Fruit fly (Drosophila melanogaster) whole organism, embryonic: ENCODE results near the gene CG3513.
A peak's percentile ranks its signal among the peaks of the same experiment; 100 is the strongest.

Source experiments
- Asciz ChIP-seq: fragments of 200-800 bp; sonication (Bioruptor generic); optimal IDR thresholded peaks from 2 replicates; lab custom pipeline; 2017; ENCODE audit warnings: missing biosample characterization, mild to moderate bottlenecking, missing genetic modification characterization, missing genetic modification reagents
- Bdp1 ChIP-seq: fragments of 200-800 bp; sonication (Bioruptor generic); optimal IDR thresholded peaks from 3 replicates; lab custom pipeline; 2016; ENCODE audit warnings: missing biosample characterization, missing genetic modification characterization
- CG1024 ChIP-seq: fragments of 200-800 bp; sonication (Bioruptor generic); IDR thresholded peaks from 2 replicates; pipeline ENCODE4 v1.3.6; 2022; ENCODE audit warnings: missing biosample characterization, missing genetic modification characterization
- CG10462 ChIP-seq: fragments of 200-800 bp; sonication (Bioruptor generic); optimal IDR thresholded peaks from 2 replicates; lab custom pipeline; 2016; ENCODE audit warnings: missing biosample characterization, missing genetic modification characterization
- CG11398 ChIP-seq: fragments of 200-800 bp; sonication (Bioruptor generic); optimal IDR thresholded peaks from 2 replicates; lab custom pipeline; 2016; ENCODE audit warnings: missing biosample characterization, missing genetic modification characterization
- CG12155 ChIP-seq: fragments of 200-800 bp; sonication (Bioruptor generic); optimal IDR thresholded peaks from 3 replicates; lab custom pipeline; 2016; ENCODE audit warnings: missing biosample characterization, missing genetic modification characterization
- CG12219 ChIP-seq: fragments of 200-800 bp; sonication (Bioruptor generic); optimal IDR thresholded peaks from 3 replicates; lab custom pipeline; 2018; ENCODE audit warnings: missing biosample characterization, mild to moderate bottlenecking, missing genetic modification characterization
- CG15269 ChIP-seq: fragments of 200-800 bp; sonication (Bioruptor generic); optimal IDR thresholded peaks from 2 replicates; lab custom pipeline; 2018; ENCODE audit warnings: missing biosample characterization, mild to moderate bottlenecking, missing genetic modification characterization, moderate library complexity
- CG1602 ChIP-seq: fragments of 200-800 bp; sonication (Bioruptor generic); optimal IDR thresholded peaks from 3 replicates; lab custom pipeline; 2016; ENCODE audit warnings: missing biosample characterization, missing genetic modification characterization
- CG16779 ChIP-seq: fragments of 200-800 bp; sonication (Bioruptor generic); IDR thresholded peaks from 2 replicates; pipeline ENCODE4 v1.3.6; 2022; ENCODE audit warnings: missing biosample characterization, missing genetic modification characterization
- CG2199 ChIP-seq: fragments of 200-800 bp; sonication (Bioruptor generic); IDR thresholded peaks from 3 replicates; pipeline ENCODE4 v1.3.6; 2022; ENCODE audit warnings: missing biosample characterization, missing genetic modification characterization
- CG30431 ChIP-seq: fragments of 200-800 bp; sonication (Bioruptor generic); optimal IDR thresholded peaks from 2 replicates; lab custom pipeline; 2017; ENCODE audit warnings: missing biosample characterization, missing genetic modification characterization
- CG33213 ChIP-seq: fragments of 200-800 bp; sonication (Bioruptor generic); optimal IDR thresholded peaks from 3 replicates; lab custom pipeline; 2016; ENCODE audit warnings: missing biosample characterization, missing genetic modification characterization
- CG3407 ChIP-seq: fragments of 200-800 bp; sonication (Bioruptor generic); optimal IDR thresholded peaks from 2 replicates; lab custom pipeline; 2018; ENCODE audit warnings: missing biosample characterization, mild to moderate bottlenecking, missing genetic modification characterization
- CG42726 ChIP-seq: fragments of 200-800 bp; sonication (Bioruptor generic); IDR thresholded peaks from 2 replicates; pipeline ENCODE4 v1.3.6; 2022; ENCODE audit warnings: missing biosample characterization, missing genetic modification characterization; ENCODE audit not compliant: partially characterized antibody
- CG6175 ChIP-seq: fragments of 200-800 bp; sonication (Bioruptor generic); IDR thresholded peaks from 3 replicates; pipeline ENCODE4 v1.3.6; 2022; ENCODE audit warnings: missing biosample characterization, missing genetic modification characterization
- CG7357 ChIP-seq: fragments of 200-800 bp; sonication (Bioruptor generic); IDR thresholded peaks from 3 replicates; pipeline ENCODE4 v1.3.6; 2022; ENCODE audit warnings: missing biosample characterization, missing genetic modification characterization
- Chrac-16 ChIP-seq: fragments of 200-800 bp; sonication (Bioruptor generic); optimal IDR thresholded peaks from 3 replicates; lab custom pipeline; 2016; ENCODE audit warnings: missing biosample characterization, missing genetic modification characterization
- MBD-R2 ChIP-seq: fragments of 200-800 bp; sonication (Bioruptor generic); IDR thresholded peaks from 2 replicates; pipeline ENCODE4 v1.3.6; 2022; ENCODE audit warnings: missing biosample characterization, missing genetic modification characterization
- NC2β ChIP-seq: fragments of 200-800 bp; sonication (Bioruptor generic); optimal IDR thresholded peaks from 2 replicates; lab custom pipeline; 2016; ENCODE audit warnings: missing biosample characterization, missing genetic modification characterization
- Opbp ChIP-seq: fragments of 200-800 bp; sonication (Bioruptor generic); IDR thresholded peaks from 3 replicates; pipeline ENCODE4 v1.3.6; 2022; ENCODE audit warnings: missing biosample characterization, missing genetic modification characterization; ENCODE audit not compliant: partially characterized antibody
- Ptx1 ChIP-seq: fragments of 200-800 bp; sonication (Bioruptor generic); IDR thresholded peaks from 2 replicates; pipeline ENCODE4 v1.3.6; 2022; ENCODE audit warnings: missing biosample characterization, missing genetic modification characterization
- Rfx ChIP-seq: fragments of 200-800 bp; sonication (Bioruptor generic); IDR thresholded peaks from 2 replicates; pipeline ENCODE4 v1.3.6; 2022; ENCODE audit warnings: missing biosample characterization, missing genetic modification characterization
- ac ChIP-seq: fragments of 200-800 bp; sonication (Bioruptor generic); optimal IDR thresholded peaks from 3 replicates; lab custom pipeline; 2017; ENCODE audit warnings: missing biosample characterization, mild to moderate bottlenecking, missing genetic modification characterization
- bbx ChIP-seq: fragments of 200-800 bp; sonication (Bioruptor generic); IDR thresholded peaks from 2 replicates; pipeline ENCODE4 v1.3.6; 2022; ENCODE audit warnings: missing biosample characterization, missing genetic modification characterization; ENCODE audit not compliant: partially characterized antibody
- br ChIP-seq: fragments of >200 bp; optimal IDR thresholded peaks from 2 replicates; lab custom pipeline; 2017
- bsh ChIP-seq, 2 experiments: fragments of 200-800 bp; sonication (Bioruptor generic); optimal IDR thresholded peaks; 2 replicates each; lab custom pipeline; 2017 to 2018; ENCODE audit warnings: mild to moderate bottlenecking in 2 of 2, missing biosample characterization in 2 of 2, missing genetic modification characterization in 2 of 2, moderate library complexity in 1 of 2
- chm ChIP-seq: fragments of 200-800 bp; sonication (Bioruptor generic); IDR thresholded peaks from 2 replicates; pipeline ENCODE4 v1.3.6; 2022; ENCODE audit warnings: missing biosample characterization, missing genetic modification characterization
- chn ChIP-seq: fragments of 200-800 bp; sonication (Bioruptor generic); optimal IDR thresholded peaks from 2 replicates; lab custom pipeline; 2016; ENCODE audit warnings: missing biosample characterization, missing genetic modification characterization
- ci ChIP-seq: fragments of 200-800 bp; sonication (Bioruptor generic); IDR thresholded peaks from 3 replicates; pipeline ENCODE4 v1.3.6; 2022; ENCODE audit warnings: missing biosample characterization, missing genetic modification characterization
- corto ChIP-seq: fragments of 200-800 bp; sonication (Bioruptor generic); optimal IDR thresholded peaks from 2 replicates; lab custom pipeline; 2016; ENCODE audit warnings: missing biosample characterization, mild to moderate bottlenecking, missing genetic modification characterization, moderate library complexity
- kah ChIP-seq: fragments of 200-800 bp; sonication (Bioruptor generic); optimal IDR thresholded peaks from 2 replicates; lab custom pipeline; 2018; ENCODE audit warnings: missing biosample characterization, mild to moderate bottlenecking, missing genetic modification characterization
- lab ChIP-seq: fragments of 200-800 bp; sonication (Bioruptor generic); optimal IDR thresholded peaks from 3 replicates; lab custom pipeline; 2017; ENCODE audit warnings: missing biosample characterization, missing genetic modification characterization, mild to moderate bottlenecking, moderate library complexity, missing genetic modification reagents
- lola ChIP-seq, 3 experiments: fragments of >200 bp in 2 of 3; fragments of 200-800 bp in 1 of 3; sonication (Bioruptor generic) in 1 of 3; optimal IDR thresholded peaks; 2 replicates each; lab custom pipeline; 2017 to 2019; ENCODE audit warnings: missing biosample characterization in 3 of 3, missing genetic modification characterization in 3 of 3, mild to moderate bottlenecking in 1 of 3, moderate library complexity in 1 of 3
- luna ChIP-seq: fragments of 200-800 bp; sonication (Bioruptor generic); optimal IDR thresholded peaks from 2 replicates; lab custom pipeline; 2016; ENCODE audit warnings: missing biosample characterization, missing genetic modification characterization
- maf-S ChIP-seq: fragments of 200-800 bp; sonication (Bioruptor generic); optimal IDR thresholded peaks from 2 replicates; lab custom pipeline; 2016; ENCODE audit warnings: missing biosample characterization, missing genetic modification characterization
- mam ChIP-seq: fragments of 200-800 bp; sonication (Bioruptor generic); optimal IDR thresholded peaks from 3 replicates; lab custom pipeline; 2016; ENCODE audit warnings: missing biosample characterization, missing genetic modification characterization
- nom ChIP-seq: fragments of 200-800 bp; sonication (Bioruptor generic); optimal IDR thresholded peaks from 2 replicates; lab custom pipeline; 2017; ENCODE audit warnings: missing biosample characterization, missing genetic modification characterization, mild to moderate bottlenecking, moderate library complexity, missing genetic modification reagents
- oc ChIP-seq: fragments of 200-800 bp; sonication (Bioruptor generic); optimal IDR thresholded peaks from 2 replicates; lab custom pipeline; 2018; ENCODE audit warnings: missing biosample characterization, mild to moderate bottlenecking, missing genetic modification characterization, moderate library complexity
- peb ChIP-seq: fragments of 200-800 bp; sonication (Bioruptor generic); IDR thresholded peaks from 2 replicates; pipeline ENCODE4 v1.3.6; 2022; ENCODE audit warnings: missing biosample characterization, missing genetic modification characterization
- pfk ChIP-seq: fragments of 200-800 bp; sonication (Bioruptor generic); optimal IDR thresholded peaks from 2 replicates; lab custom pipeline; 2018; ENCODE audit warnings: missing biosample characterization, mild to moderate bottlenecking, missing genetic modification characterization, moderate library complexity
- pros ChIP-seq: fragments of 200-800 bp; sonication (Bioruptor generic); optimal IDR thresholded peaks from 3 replicates; lab custom pipeline; 2019; ENCODE audit warnings: missing biosample characterization, mild to moderate bottlenecking, missing genetic modification characterization, moderate library complexity
- sc ChIP-seq, 3 experiments: fragments of >200 bp in 2 of 3; fragments of 200-800 bp in 1 of 3; sonication (Bioruptor generic) in 1 of 3; optimal IDR thresholded peaks; 2 replicates in 2 of 3; 3 replicates in 1 of 3; lab custom pipeline; 2017; ENCODE audit warnings: mild to moderate bottlenecking in 1 of 3, missing biosample characterization in 1 of 3, missing genetic modification characterization in 1 of 3, missing genetic modification reagents in 1 of 3
- sd ChIP-seq: fragments of 200-800 bp; sonication (Bioruptor generic); optimal IDR thresholded peaks from 3 replicates; lab custom pipeline; 2018; ENCODE audit warnings: missing biosample characterization, mild to moderate bottlenecking, missing genetic modification characterization, moderate library complexity
- tio ChIP-seq: fragments of 200-800 bp; sonication (Bioruptor generic); optimal IDR thresholded peaks from 2 replicates; lab custom pipeline; 2017; ENCODE audit warnings: missing biosample characterization, missing genetic modification characterization, inconsistent platforms
- ttk ChIP-seq: fragments of 200-800 bp; sonication (Bioruptor generic); IDR thresholded peaks from 2 replicates; pipeline ENCODE4 v2.1.2; 2022; ENCODE audit warnings: missing biosample characterization, missing genetic modification characterization
- twi ChIP-seq: fragments of 200-800 bp; optimal IDR thresholded peaks from 2 replicates; lab custom pipeline; 2019; ENCODE audit warnings: missing biosample characterization, mild to moderate bottlenecking, missing genetic modification characterization, moderate library complexity
- usp ChIP-seq: fragments of >200 bp; optimal IDR thresholded peaks from 2 replicates; lab custom pipeline; 2017; ENCODE audit warnings: missing biosample characterization, missing genetic modification characterization
- vvl ChIP-seq: fragments of 200-800 bp; sonication (Bioruptor generic); IDR thresholded peaks from 2 replicates; pipeline ENCODE4 v1.3.6; 2022; ENCODE audit warnings: missing biosample characterization, missing genetic modification characterization
- z ChIP-seq: fragments of 200-800 bp; sonication (Bioruptor generic); IDR thresholded peaks from 3 replicates; pipeline ENCODE4 v1.3.6; 2022; ENCODE audit warnings: missing biosample characterization, missing genetic modification characterization
- zfh2 ChIP-seq: fragments of 200-800 bp; sonication (Bioruptor generic); optimal IDR thresholded peaks from 2 replicates; lab custom pipeline; 2016; ENCODE audit warnings: missing biosample characterization, missing genetic modification characterization

The CG3513 gene

DNA sequence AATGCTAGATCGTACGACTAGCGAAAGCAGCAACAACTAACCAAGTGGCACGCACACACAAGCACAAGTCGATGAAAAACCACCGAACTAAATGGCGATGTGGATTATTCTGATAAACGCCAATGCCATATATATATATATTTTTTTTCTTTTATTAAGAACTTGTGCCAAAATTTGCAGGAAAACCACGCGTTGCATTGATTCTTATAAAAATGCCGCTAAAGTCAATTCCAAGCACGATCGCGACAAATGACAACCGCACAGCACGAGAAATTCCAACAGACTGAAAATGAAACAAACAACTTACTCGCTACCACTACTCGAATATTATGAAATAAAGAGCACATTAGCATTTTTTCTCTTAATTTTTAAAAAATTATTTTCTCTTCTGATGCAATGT, 36.3 kb downstream of the CG3513 start, which contains the start of gene for:
TSS of gene for (minus strand) at position 287 of the 400 bp plus-strand sequence.
- TF ChIP-seq maf-S (GFP tag; lab: Kevin White, UChicago) (no peak), peb (GFP tag; lab: Robert Waterston, UW) (no peak), CG1602 (GFP tag; lab: Kevin White, UChicago) (no peak), Ptx1 (no peak), lab (GFP tag; lab: Kevin White, UChicago) (peak; percentile 20), chm (GFP tag; lab: Robert Waterston, UW) (peak; percentile 75), ac (GFP tag; lab: Kevin White, UChicago) (no peak), usp (GFP tag; lab: Kevin White, UChicago) (no peak), Rfx (GFP tag; lab: Robert Waterston, UW) (peak; percentile 15; the same call in 1 of the 2 replicates), CG3407 (GFP tag; lab: Kevin White, UChicago) (no peak), CG10462 (no peak), br (lab: Kevin White, UChicago) (no peak), luna (GFP tag; lab: Kevin White, UChicago) (no peak), mam (GFP tag; lab: Kevin White, UChicago) (no peak), ci (peak; percentile 17; the same call in 1 of the 3 replicates), CG15269 (no peak), Asciz (no peak), oc (tag; lab: Kevin White, UChicago) (no peak), CG7357 (GFP tag; lab: Robert Waterston, UW) (no peak), NC2β (GFP tag; lab: Kevin White, UChicago) (no peak), zfh2 (no peak), kah (GFP tag; lab: Kevin White, UChicago) (peak; percentile 56), vvl (peak; percentile 42; the same call in 1 of the 2 replicates), corto (GFP tag; lab: Kevin White, UChicago) (no peak), ttk (GFP tag; lab: Robert Waterston, UW) (no peak), twi (tag; lab: Kevin White, UChicago) (no peak), bsh (GFP tag; optimal IDR thresholded peaks at IDR 0.05; lab: Kevin White, UChicago) (no peak), Opbp (no peak), pros (GFP tag; lab: Kevin White, UChicago) (no peak), nom (GFP tag; lab: Kevin White, UChicago) (peak; percentile 31), MBD-R2 (GFP tag; lab: Robert Waterston, UW) (no peak), CG30431 (no peak), CG33213 (GFP tag; lab: Kevin White, UChicago) (no peak), sc (optimal IDR thresholded peaks at IDR 0.05; lab: Kevin White, UChicago) (no peak), sc (GFP tag; optimal IDR thresholded peaks at IDR 0.05; lab: Kevin White, UChicago) (no peak), pfk (peak; percentile 76), sd (tag; lab: Kevin White, UChicago) (peak; percentile 47), CG2199 (GFP tag; lab: Robert Waterston, UW) (0 out of 3 replicates have a peak, but pooled peaks have one; percentile 31), Chrac-16 (GFP tag; lab: Kevin White, UChicago) (no peak), CG1024 (GFP tag; lab: Robert Waterston, UW) (no peak), CG12155 (GFP tag; lab: Kevin White, UChicago) (peak; percentile 93), CG11398 (GFP tag; lab: Kevin White, UChicago) (no peak), CG12219 (no peak), tio (GFP tag; lab: Kevin White, UChicago) (no peak), CG42726 (peak; percentile 38; the same call in 1 of the 2 replicates), CG6175 (no peak), lola (GFP tag; optimal IDR thresholded peaks at IDR 0.05; lab: Kevin White, UChicago) (no peak), CG16779 (GFP tag; lab: Robert Waterston, UW) (no peak), bbx (GFP tag; lab: Robert Waterston, UW) (peak; percentile 21; the same call in 1 of the 2 replicates), z (no peak), Bdp1 (GFP tag; lab: Kevin White, UChicago) (no peak), chn (GFP tag; lab: Kevin White, UChicago) (no peak)
